Worm (Caenorhabditis elegans) whole organism, L1 larva: ENCODE results near the gene dsb-2.

Source experiments
- C16A3.4 ChIP-seq: fragments of 150-350 bp; optimal IDR thresholded peaks from 2 replicates; lab custom pipeline; 2014; ENCODE audit warnings: missing biosample characterization, missing genetic modification characterization
- C34B4.2 ChIP-seq: sonication (generic microtip); optimal IDR thresholded peaks from 2 replicates; lab custom pipeline; 2017; ENCODE audit warnings: mild to moderate bottlenecking, missing genetic modification characterization, missing compliant biosample characterization
- aha-1 ChIP-seq: fragments of 150-350 bp; optimal IDR thresholded peaks from 2 replicates; lab custom pipeline; 2014; ENCODE audit warnings: missing biosample characterization, missing genetic modification characterization
- alr-1 ChIP-seq: fragments of 200-800 bp; sonication (Bioruptor generic); optimal IDR thresholded peaks from 2 replicates; lab custom pipeline; 2018; ENCODE audit warnings: borderline replicate concordance, mild to moderate bottlenecking, missing genetic modification characterization, missing compliant biosample characterization
- ama-1 ChIP-seq: fragments of 150-350 bp; optimal IDR thresholded peaks from 2 replicates; lab custom pipeline; 2014
- blmp-1 ChIP-seq: fragments of 150-350 bp; optimal IDR thresholded peaks from 2 replicates; lab custom pipeline; 2014; ENCODE audit warnings: missing biosample characterization, missing genetic modification characterization
- ceh-90 ChIP-seq: sonication (generic microtip); optimal IDR thresholded peaks from 2 replicates; lab custom pipeline; 2016; ENCODE audit warnings: missing genetic modification characterization, missing compliant biosample characterization
- dsc-1 ChIP-seq: sonication (generic microtip); optimal IDR thresholded peaks from 2 replicates; lab custom pipeline; 2016; ENCODE audit warnings: mild to moderate bottlenecking, missing genetic modification characterization, missing compliant biosample characterization
- efl-1 ChIP-seq, 4 experiments: fragments of 150-350 bp; optimal IDR thresholded peaks in 3 of 4; peaks in 1 of 4; 1 replicate in 1 of 4; 2 replicates in 3 of 4; lab custom pipeline; 2014; ENCODE audit warnings: missing biosample characterization in 2 of 4, missing genetic modification characterization in 2 of 4, missing genetic modification reagents in 2 of 4
- efl-3 ChIP-seq: fragments of 200-800 bp; sonication (Bioruptor generic); optimal IDR thresholded peaks from 2 replicates; lab custom pipeline; 2018; ENCODE audit warnings: mild to moderate bottlenecking, missing genetic modification characterization, missing compliant biosample characterization
- egl-13 ChIP-seq: sonication (generic microtip); optimal IDR thresholded peaks from 2 replicates; lab custom pipeline; 2016; ENCODE audit warnings: missing genotype, missing genetic modification reagents, missing genetic modification characterization, missing compliant biosample characterization
- elt-2 ChIP-seq: sonication (generic microtip); optimal IDR thresholded peaks from 2 replicates; lab custom pipeline; 2016; ENCODE audit warnings: missing genetic modification characterization, mild to moderate bottlenecking, inconsistent platforms, missing compliant biosample characterization, missing genetic modification reagents
- ets-5 ChIP-seq: fragments of 200-800 bp; sonication (Bioruptor generic); IDR thresholded peaks from 2 replicates; pipeline ENCODE4 v1.3.6; 2022; ENCODE audit warnings: missing genetic modification characterization, missing compliant biosample characterization
- fkh-4 ChIP-seq: sonication (generic microtip); optimal IDR thresholded peaks from 2 replicates; lab custom pipeline; 2016; ENCODE audit warnings: missing compliant biosample characterization, missing genetic modification characterization, borderline replicate concordance
- fos-1 ChIP-seq: fragments of 150-350 bp; optimal IDR thresholded peaks from 2 replicates; lab custom pipeline; 2014; ENCODE audit warnings: missing biosample characterization, missing genetic modification characterization
- grh-1 ChIP-seq: fragments of 200-800 bp; sonication (Bioruptor generic); IDR thresholded peaks from 2 replicates; pipeline ENCODE4 v1.3.6; 2022; ENCODE audit warnings: missing genetic modification reagents, missing genetic modification characterization, missing compliant biosample characterization
- isw-1 ChIP-seq: fragments of 200-800 bp; sonication (Bioruptor generic); IDR thresholded peaks from 2 replicates; pipeline ENCODE4 v1.3.6; 2022; ENCODE audit warnings: missing genetic modification characterization, missing compliant biosample characterization
- jun-1 ChIP-seq: fragments of 150-350 bp; optimal IDR thresholded peaks from 2 replicates; lab custom pipeline; 2014; ENCODE audit warnings: missing biosample characterization, missing genetic modification reagents, missing genetic modification characterization
- lin-35 ChIP-seq, 2 experiments: fragments of 150-350 bp; optimal IDR thresholded peaks; 2 replicates each; lab custom pipeline; 2014; ENCODE audit warnings: missing biosample characterization in 2 of 2, missing genetic modification characterization in 2 of 2, missing genetic modification reagents in 2 of 2
- lsy-2 ChIP-seq, 2 experiments: fragments of 150-350 bp; optimal IDR thresholded peaks; 2 replicates each; lab custom pipeline; 2014; ENCODE audit warnings: missing biosample characterization in 2 of 2, missing genetic modification characterization in 2 of 2
- mab-9 ChIP-seq: fragments of 200-800 bp; sonication (Bioruptor generic); IDR thresholded peaks from 2 replicates; pipeline ENCODE4 v1.3.6; 2022; ENCODE audit warnings: missing genetic modification reagents, missing genetic modification characterization, missing compliant biosample characterization
- mdl-1 ChIP-seq, 2 experiments: fragments of 150-350 bp; optimal IDR thresholded peaks; 2 replicates each; lab custom pipeline; 2014 to 2017; ENCODE audit warnings: missing biosample characterization in 2 of 2, missing genetic modification characterization in 2 of 2, inconsistent platforms in 1 of 2
- mef-2 ChIP-seq: fragments of 150-350 bp; optimal IDR thresholded peaks from 2 replicates; lab custom pipeline; 2014; ENCODE audit warnings: missing biosample characterization, missing genetic modification characterization
- nhr-12 ChIP-seq: sonication (generic microtip); optimal IDR thresholded peaks from 2 replicates; lab custom pipeline; 2017; ENCODE audit warnings: missing biosample characterization, missing genetic modification characterization
- nhr-20 ChIP-seq: sonication (generic microtip); optimal IDR thresholded peaks from 2 replicates; lab custom pipeline; 2016; ENCODE audit warnings: mild to moderate bottlenecking, missing genetic modification characterization, missing compliant biosample characterization
- nhr-237 ChIP-seq: fragments of 150-350 bp; optimal IDR thresholded peaks from 2 replicates; lab custom pipeline; 2014; ENCODE audit warnings: missing biosample characterization, missing genetic modification characterization
- nhr-47 ChIP-seq: sonication (generic microtip); optimal IDR thresholded peaks from 2 replicates; lab custom pipeline; 2016; ENCODE audit warnings: mild to moderate bottlenecking, missing genetic modification characterization, moderate library complexity, missing compliant biosample characterization
- nhr-76 ChIP-seq: sonication (generic microtip); optimal IDR thresholded peaks from 2 replicates; lab custom pipeline; 2017; ENCODE audit warnings: missing biosample characterization, missing genetic modification characterization
- nhr-77 ChIP-seq: fragments of 150-350 bp; optimal IDR thresholded peaks from 2 replicates; lab custom pipeline; 2014; ENCODE audit warnings: missing biosample characterization, missing genetic modification characterization
- nhr-84 ChIP-seq: sonication (generic microtip); optimal IDR thresholded peaks from 2 replicates; lab custom pipeline; 2017; ENCODE audit warnings: missing biosample characterization, missing genetic modification characterization
- nhr-90 ChIP-seq: sonication (generic microtip); optimal IDR thresholded peaks from 2 replicates; lab custom pipeline; 2016; ENCODE audit warnings: mild to moderate bottlenecking, missing genetic modification characterization, missing compliant biosample characterization; ENCODE audit not compliant: poor library complexity
- pag-3 ChIP-seq: sonication (generic microtip); optimal IDR thresholded peaks from 2 replicates; lab custom pipeline; 2017; ENCODE audit warnings: missing genetic modification characterization, mild to moderate bottlenecking, missing compliant biosample characterization, antibody characterized with exemption, borderline replicate concordance; ENCODE audit not compliant: insufficient read depth
- pax-3 ChIP-seq: fragments of 200-800 bp; sonication (Bioruptor generic); optimal IDR thresholded peaks from 2 replicates; lab custom pipeline; 2018; ENCODE audit warnings: mild to moderate bottlenecking, missing genetic modification characterization, moderate library complexity, missing compliant biosample characterization
- pqm-1 ChIP-seq: sonication (generic microtip); optimal IDR thresholded peaks from 3 replicates; lab custom pipeline; 2017; ENCODE audit warnings: missing biosample characterization, missing genetic modification characterization
- rnt-1 ChIP-seq: sonication (generic microtip); optimal IDR thresholded peaks from 2 replicates; lab custom pipeline; 2016; ENCODE audit warnings: mild to moderate bottlenecking, missing genetic modification characterization, moderate library complexity, missing compliant biosample characterization
- snpc-4 ChIP-seq: fragments of 150-350 bp; optimal IDR thresholded peaks from 2 replicates; lab custom pipeline; 2014; ENCODE audit warnings: missing biosample characterization, missing genetic modification characterization
- snu-23 ChIP-seq: sonication (generic microtip); optimal IDR thresholded peaks from 2 replicates; lab custom pipeline; 2016; ENCODE audit warnings: missing genetic modification characterization, missing compliant biosample characterization
- sox-4 ChIP-seq: sonication (generic microtip); optimal IDR thresholded peaks from 2 replicates; lab custom pipeline; 2016; ENCODE audit warnings: missing genetic modification characterization, missing compliant biosample characterization
- sup-37 ChIP-seq: fragments of 200-800 bp; sonication (Bioruptor generic); optimal IDR thresholded peaks from 2 replicates; lab custom pipeline; 2018; ENCODE audit warnings: mild to moderate bottlenecking, missing genetic modification characterization, missing compliant biosample characterization
- swsn-7 ChIP-seq: sonication (generic microtip); optimal IDR thresholded peaks from 2 replicates; lab custom pipeline; 2016; ENCODE audit warnings: missing genetic modification characterization, missing compliant biosample characterization
- tbx-2 ChIP-seq: sonication (generic microtip); optimal IDR thresholded peaks from 2 replicates; lab custom pipeline; 2016; ENCODE audit warnings: missing genetic modification characterization, missing compliant biosample characterization
- tlp-1 ChIP-seq: fragments of 150-350 bp; optimal IDR thresholded peaks from 2 replicates; lab custom pipeline; 2014; ENCODE audit warnings: missing biosample characterization, missing genetic modification characterization
- unc-130 ChIP-seq: fragments of 150-350 bp; optimal IDR thresholded peaks from 2 replicates; lab custom pipeline; 2017; ENCODE audit warnings: missing biosample characterization, missing genetic modification characterization, inconsistent platforms
- unc-30 ChIP-seq: sonication (generic microtip); optimal IDR thresholded peaks from 2 replicates; lab custom pipeline; 2017; ENCODE audit warnings: missing biosample characterization, missing genetic modification characterization
- unc-62 ChIP-seq: fragments of 150-350 bp; optimal IDR thresholded peaks from 2 replicates; lab custom pipeline; 2014; ENCODE audit warnings: missing biosample characterization, missing genetic modification reagents, missing genetic modification characterization
- unc-98 ChIP-seq: fragments of 200-800 bp; sonication (Bioruptor generic); IDR thresholded peaks from 2 replicates; pipeline ENCODE4 v1.3.6; 2022; ENCODE audit warnings: missing genetic modification characterization, missing compliant biosample characterization
- zip-4 ChIP-seq: fragments of 200-800 bp; sonication (Bioruptor generic); optimal IDR thresholded peaks from 2 replicates; lab custom pipeline; 2018; ENCODE audit warnings: mild to moderate bottlenecking, missing genetic modification characterization, moderate library complexity, missing compliant biosample characterization
- ztf-11 ChIP-seq, 2 experiments: sonication (generic microtip); optimal IDR thresholded peaks; 2 replicates each; lab custom pipeline; 2016 to 2017; ENCODE audit warnings: missing genetic modification characterization in 2 of 2, missing biosample characterization in 1 of 2, missing compliant biosample characterization in 1 of 2

Gene dsb-2

ce11 chrII:14404266-14404665 lies 6.6 kb upstream of the dsb-2 start:
- no peak for TF ChIP-seq efl-1 (optimal IDR thresholded peaks at IDR 0.05; lab: Kevin White, UChicago)
- TF ChIP-seq efl-1 (GFP tag; optimal IDR thresholded peaks at IDR 0.05 in 1 of 2; lab: Kevin White, UChicago): peak in 1 of 2 experiments; percentile 76
- TF ChIP-seq ztf-11 (tag; optimal IDR thresholded peaks at IDR 0.05; lab: Kevin White, UChicago): no peak
- peak; percentile 4 for TF ChIP-seq blmp-1 (tag; lab: Kevin White, UChicago)
- TF ChIP-seq fos-1 (tag; lab: Kevin White, UChicago): no peak
- peak; percentile 10 for TF ChIP-seq elt-2
- no peak for TF ChIP-seq lsy-2 (tag; optimal IDR thresholded peaks at IDR 0.05; lab: Kevin White, UChicago)
- no peak for TF ChIP-seq tbx-2
- peak in 1 of 2 experiments; percentile 32 for TF ChIP-seq lin-35 (GFP tag; optimal IDR thresholded peaks at IDR 0.05; lab: Kevin White, UChicago)
- TF ChIP-seq snu-23 (GFP tag; lab: Kevin White, UChicago): no peak

- TF ChIP-seq nhr-90 (tag; lab: Kevin White, UChicago) (peak; percentile 82), jun-1 (tag; lab: Kevin White, UChicago) (peak; percentile 83), pqm-1 (tag; lab: Kevin White, UChicago) (no peak), nhr-77 (tag; lab: Kevin White, UChicago) (peak; percentile 32), egl-13 (tag; lab: Kevin White, UChicago) (peak; percentile 55), ztf-11 (tag; optimal IDR thresholded peaks at IDR 0.05; lab: Kevin White, UChicago) (peak in 1 of 2 experiments; percentile 96), ceh-90 (tag; lab: Kevin White, UChicago) (no peak), nhr-76 (no peak), unc-30 (tag; lab: Kevin White, UChicago) (no peak), mef-2 (tag; lab: Kevin White, UChicago) (no peak), nhr-20 (tag; lab: Kevin White, UChicago) (peak; percentile 82), lsy-2 (tag; optimal IDR thresholded peaks at IDR 0.05; lab: Kevin White, UChicago) (peak; percentile 61 to 67), C16A3.4 (tag; lab: Kevin White, UChicago) (peak; percentile 37), efl-3 (GFP tag; lab: Kevin White, UChicago) (peak; percentile 55), ama-1 (lab: Kevin White, UChicago) (no peak), nhr-84 (tag; lab: Kevin White, UChicago) (no peak), lin-35 (GFP tag; optimal IDR thresholded peaks at IDR 0.05; lab: Kevin White, UChicago) (peak; percentile 41 to 63), grh-1 (GFP tag; lab: Robert Waterston, UW) (peak; percentile 70), dsc-1 (tag; lab: Kevin White, UChicago) (peak; percentile 75), nhr-237 (tag; lab: Kevin White, UChicago) (no peak), isw-1 (GFP tag; lab: Robert Waterston, UW) (peak; percentile 20; the same call in 1 of the 2 replicates), snpc-4 (tag; lab: Kevin White, UChicago) (peak; percentile 21), ets-5 (no peak), aha-1 (tag; lab: Kevin White, UChicago) (peak; percentile 63), rnt-1 (tag; lab: Kevin White, UChicago) (peak; percentile 50), fos-1 (tag; lab: Kevin White, UChicago) (no peak), nhr-47 (tag; lab: Kevin White, UChicago) (peak; percentile 81), unc-130 (tag; lab: Kevin White, UChicago) (no peak), alr-1 (no peak), fkh-4 (tag; lab: Kevin White, UChicago) (no peak), pag-3 (no peak), sox-4 (tag; lab: Kevin White, UChicago) (no peak), swsn-7 (peak; percentile 86), C34B4.2 (tag; lab: Kevin White, UChicago) (no peak), blmp-1 (tag; lab: Kevin White, UChicago) (peak; percentile 92), zip-4 (GFP tag; lab: Kevin White, UChicago) (peak; percentile 17), unc-62 (GFP tag; lab: Kevin White, UChicago) (no peak), nhr-12 (no peak), tlp-1 (no peak), tbx-2 (peak; percentile 75), pax-3 (tag; lab: Kevin White, UChicago) (peak; percentile 19), mab-9 (GFP tag; lab: Robert Waterston, UW) (peak; percentile 51; the same call in 1 of the 2 replicates), unc-98 (GFP tag; lab: Robert Waterston, UW) (no peak), sup-37 (GFP tag; lab: Kevin White, UChicago) (no peak), mdl-1 (tag; optimal IDR thresholded peaks at IDR 0.05; lab: Kevin White, UChicago) (peak in 1 of 2 experiments; percentile 67)
Measured at ce11 chrII:14404741-14405488, 6.0 kb upstream of the dsb-2 start.
